Worm (Caenorhabditis elegans): Measurements from ENCODE around the gene Y6G8.16.

- TF ChIP-seq Y55F3AM.14 (GFP tag; optimal IDR thresholded peaks at IDR 0.05) (no peak), ZK546.5 (tag; optimal IDR thresholded peaks at IDR 0.05) (no peak)
Measured at ce11 chrV:17607797-17608196, 1.6 kb downstream of the Y6G8.16 start, which contains the start of gene srz-91.

Data from whole organism, L2 larva.